Fruit fly (Drosophila melanogaster): ENCODE measurements around the gene CG14454.

The CG14454 gene

dm6 chr3L:22646007-22646406 is 46.3 kb downstream of the CG14454 start, which contains the start of gene CG33767:
TSS of gene CG33767 (plus strand) at chr3L:22646307.
- TF ChIP-seq CG8478 (optimal IDR thresholded peaks at IDR 0.05) (no peak), CTCF (optimal IDR thresholded peaks at IDR 0.05) (no peak)

dm6 chr3L:22645327-22645726 is 47.0 kb downstream of the CG14454 start, which contains the start of gene CG33766:
TSS of gene CG33766 (plus strand) at chr3L:22645627.
- no peak for TF ChIP-seq CG8478 (optimal IDR thresholded peaks at IDR 0.05)
- TF ChIP-seq CTCF (optimal IDR thresholded peaks at IDR 0.05): no peak

- no peak for TF ChIP-seq CTCF (optimal IDR thresholded peaks at IDR 0.05)
- TF ChIP-seq CG8478 (optimal IDR thresholded peaks at IDR 0.05): no peak
Observed at dm6 chr3L:22642276-22642900, 49.9 kb downstream of the CG14454 start.

All from S2 (cell line).